Fruit fly (Drosophila melanogaster): ENCODE data around the gene Spn.

The Spn gene

DNA sequence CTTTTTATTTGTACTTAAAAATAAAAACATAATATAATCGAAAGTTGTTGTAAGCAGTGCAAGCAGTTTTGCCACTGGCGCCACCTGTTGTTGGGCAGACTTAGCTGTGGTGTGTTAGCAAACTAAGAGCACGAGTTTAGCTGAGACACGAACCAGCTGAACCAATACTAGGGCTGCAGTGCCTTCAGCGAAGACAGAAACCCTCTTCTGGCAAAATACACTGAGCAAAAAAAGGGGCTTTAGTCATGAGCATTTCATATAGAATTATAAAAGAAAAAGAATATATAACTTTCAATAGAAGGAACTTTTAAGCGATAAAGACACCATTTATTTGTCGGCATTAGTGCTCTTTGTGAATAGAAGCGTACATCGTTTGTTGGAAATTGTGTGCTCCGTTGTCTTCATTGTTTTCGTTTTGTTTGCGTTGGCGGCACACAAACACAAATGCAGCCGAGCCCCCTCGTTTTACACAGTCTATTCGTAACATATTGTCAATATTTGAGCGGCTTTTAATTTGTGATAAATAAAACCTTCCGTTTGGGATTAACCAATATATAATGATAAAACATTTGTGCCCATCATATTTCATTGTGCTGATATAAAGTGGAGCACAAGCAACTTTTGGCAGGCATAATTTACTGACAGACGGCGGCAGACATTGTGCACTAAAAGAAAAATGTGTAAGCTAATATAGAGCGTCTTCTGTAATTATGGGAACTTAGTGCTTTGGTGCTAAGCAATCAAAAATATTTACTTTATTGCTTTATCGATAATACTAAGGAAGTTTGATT is 22.5 kb downstream of the Spn start (continued):
- TF ChIP-seq jigr1 (GFP tag; IDR thresholded peaks at IDR 0.05) (peak; percentile 69; the same call in 2 of the 3 replicates), CG6689 (GFP tag; IDR thresholded peaks at IDR 0.05) (peak; percentile 46; the same call in 1 of the 2 replicates), her (GFP tag; optimal IDR thresholded peaks at IDR 0.05) (peak; percentile 11), CG8089 (GFP tag; optimal IDR thresholded peaks at IDR 0.05) (peak; percentile 45), CG18262 (tag; optimal IDR thresholded peaks at IDR 0.05) (peak; percentile 76), dmrt99B (tag; optimal IDR thresholded peaks at IDR 0.05) (peak; percentile 61), trh (GFP tag; optimal IDR thresholded peaks at IDR 0.05) (peak; percentile 40)

DNA sequence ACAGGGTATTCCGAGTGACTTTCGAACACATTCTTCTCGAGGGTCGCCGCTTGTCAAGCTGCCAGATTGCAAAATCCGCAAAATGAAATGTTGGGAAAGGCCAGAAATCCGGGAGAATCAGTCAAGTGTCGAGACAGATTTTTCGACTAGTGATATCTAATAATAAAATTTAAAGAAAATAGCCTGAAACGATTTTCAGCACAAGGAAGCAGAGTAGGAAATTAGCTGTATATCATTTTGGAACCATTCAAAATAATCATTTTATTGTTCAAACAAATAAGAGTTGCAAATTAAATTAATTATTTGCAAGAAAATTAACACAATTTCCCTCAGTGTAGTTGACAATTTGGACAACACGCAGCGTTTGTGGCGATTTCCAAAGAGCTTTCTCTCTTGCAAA is 23.5 kb downstream of the Spn start:
- TF ChIP-seq slou (GFP tag; optimal IDR thresholded peaks at IDR 0.05), result no peak
- TF ChIP-seq CG6254 (GFP tag; optimal IDR thresholded peaks at IDR 0.05), result peak; percentile 37
- no peak for TF ChIP-seq Fer2 (tag; optimal IDR thresholded peaks at IDR 0.05)
- TF ChIP-seq CG11695 (GFP tag; IDR thresholded peaks at IDR 0.05), result 0 out of 3 replicates have a peak, but pooled peaks have one; percentile 32
- 0 out of 2 replicates have a peak, but pooled peaks have one; percentile 10 for TF ChIP-seq CG32532 (GFP tag; IDR thresholded peaks at IDR 0.05)
- TF ChIP-seq CG30431 (GFP tag; optimal IDR thresholded peaks at IDR 0.05), result no peak
- TF ChIP-seq rib (GFP tag; IDR thresholded peaks at IDR 0.05), result 0 out of 2 replicates have a peak, but pooled peaks have one; percentile 45
- no peak for TF ChIP-seq CG2875 (GFP tag; optimal IDR thresholded peaks at IDR 0.05)
- no peak for TF ChIP-seq Poxn (GFP tag; IDR thresholded peaks at IDR 0.05)
- no peak for TF ChIP-seq CG32767 (GFP tag; IDR thresholded peaks at IDR 0.05)
- TF ChIP-seq CG4730 (GFP tag; IDR thresholded peaks at IDR 0.05), result no peak
- peak; percentile 26 for TF ChIP-seq Meics (GFP tag; optimal IDR thresholded peaks at IDR 0.05)
- no peak for TF ChIP-seq kah (GFP tag; optimal IDR thresholded peaks at IDR 0.05)
- TF ChIP-seq row (GFP tag; IDR thresholded peaks at IDR 0.05), result peak; percentile 35
- TF ChIP-seq NC2α (GFP tag; optimal IDR thresholded peaks at IDR 0.05), result no peak
- TF ChIP-seq CG3281 (GFP tag; optimal IDR thresholded peaks at IDR 0.05), result peak; percentile 48
- 0 out of 3 replicates have a peak, but pooled peaks have one; percentile 18 for TF ChIP-seq ase (GFP tag; IDR thresholded peaks at IDR 0.05)
- no peak for TF ChIP-seq CG12744 (GFP tag; optimal IDR thresholded peaks at IDR 0.05)
- TF ChIP-seq prd (optimal IDR thresholded peaks at IDR 0.05), result no peak
- 0 out of 3 replicates have a peak, but pooled peaks have one; percentile 24 for TF ChIP-seq prd (GFP tag; IDR thresholded peaks at IDR 0.05)
- peak; percentile 16 for TF ChIP-seq gem (tag; optimal IDR thresholded peaks at IDR 0.05)
- TF ChIP-seq jumu (GFP tag; optimal IDR thresholded peaks at IDR 0.05), result no peak
- TF ChIP-seq CG10366 (GFP tag; IDR thresholded peaks at IDR 0.05), result no peak; the same call in 1 of the 2 replicates
- TF ChIP-seq sd (tag; optimal IDR thresholded peaks at IDR 0.05), result peak; percentile 43
- no peak for TF ChIP-seq jing (GFP tag; optimal IDR thresholded peaks at IDR 0.05)
- TF ChIP-seq E2f2 (GFP tag; IDR thresholded peaks at IDR 0.05), result no peak
- TF ChIP-seq Fer1 (GFP tag; optimal IDR thresholded peaks at IDR 0.05), result peak; percentile 8
- peak; percentile 31 for TF ChIP-seq CG9727 (GFP tag; optimal IDR thresholded peaks at IDR 0.05)
- TF ChIP-seq CG4328 (GFP tag; optimal IDR thresholded peaks at IDR 0.05), result peak; percentile 15
- no peak for TF ChIP-seq Dad (GFP tag; optimal IDR thresholded peaks at IDR 0.05)
- TF ChIP-seq CG9797 (GFP tag; optimal IDR thresholded peaks at IDR 0.05), result no peak
- TF ChIP-seq dysf (GFP tag; IDR thresholded peaks at IDR 0.05), result peak; percentile 28; the same call in 1 of the 3 replicates
- no peak for TF ChIP-seq pan (optimal IDR thresholded peaks at IDR 0.05)
- TF ChIP-seq pan (GFP tag; optimal IDR thresholded peaks at IDR 0.05 in 1 of 2, IDR thresholded peaks at IDR 0.05 in 1 of 2), result peak in 1 of 2 experiments; percentile 30
- TF ChIP-seq Nf-YC (tag; optimal IDR thresholded peaks at IDR 0.05), result no peak
- no peak for TF ChIP-seq Drgx (GFP tag; IDR thresholded peaks at IDR 0.05)
- TF ChIP-seq Med (GFP tag), result peak; percentile 75
- 0 out of 2 replicates have a peak, but pooled peaks have one; percentile 15 for TF ChIP-seq slbo (GFP tag; IDR thresholded peaks at IDR 0.05)
- TF ChIP-seq D19B (GFP tag; optimal IDR thresholded peaks at IDR 0.05), result peak; percentile 40
- peak; percentile 17 for TF ChIP-seq HHEX (GFP tag; optimal IDR thresholded peaks at IDR 0.05)
- TF ChIP-seq Rfx (GFP tag; IDR thresholded peaks at IDR 0.05), result 0 out of 2 replicates have a peak, but pooled peaks have one; percentile 35
- no peak for TF ChIP-seq ewg (GFP tag; optimal IDR thresholded peaks at IDR 0.05)
